Worm (Caenorhabditis elegans): ENCODE data around the gene M163.10.

Gene M163.10

ce11 chrX:14455419-14455818, 15.4 kb upstream of the M163.10 start, which contains the start of gene Y66C5A.1:
Gene Y66C5A.1, minus strand, starts transcription at chrX:14455519.
- TF ChIP-seq C17E4.6 (GFP tag; IDR thresholded peaks at IDR 0.05): no peak

ce11 chrX:14460412-14460811, 10.4 kb upstream of the M163.10 start, which contains the start of gene Y66C5A.2:
Gene Y66C5A.2, plus strand, starts transcription at chrX:14460712.
- TF ChIP-seq snpc-3.4 (tag; optimal IDR thresholded peaks at IDR 0.05): no peak
- no peak for TF ChIP-seq madf-10 (tag; optimal IDR thresholded peaks at IDR 0.05)
- TF ChIP-seq nhr-179 (tag; optimal IDR thresholded peaks at IDR 0.05): no peak
- no peak for TF ChIP-seq snpc-1.1 (tag; optimal IDR thresholded peaks at IDR 0.05; ENCODE audit: insufficient read depth)

- TF ChIP-seq ets-4 (GFP tag; optimal IDR thresholded peaks at IDR 0.05) (no peak), K11D2.4 (GFP tag; IDR thresholded peaks at IDR 0.05) (no peak), rpc-1 (optimal IDR thresholded peaks at IDR 0.05) (no peak), rpc-1 (tag; optimal IDR thresholded peaks at IDR 0.05) (no peak), efl-1 (GFP tag; optimal IDR thresholded peaks at IDR 0.05) (no peak)
Observed at ce11 chrX:14464513-14464912, 6.3 kb upstream of the M163.10 start, which contains the start of gene M163.7. Gene M163.7, plus strand, starts transcription at chrX:14464813.

- TF ChIP-seq Y53F4B.3 (GFP tag; IDR thresholded peaks at IDR 0.05) (no peak), ceh-79 (tag; optimal IDR thresholded peaks at IDR 0.05) (no peak), madf-6 (GFP tag; IDR thresholded peaks at IDR 0.05) (no peak), F57C9.4 (tag; optimal IDR thresholded peaks at IDR 0.05) (no peak), attf-6 (GFP tag; IDR thresholded peaks at IDR 0.05) (no peak), F57A8.1 (GFP tag; optimal IDR thresholded peaks at IDR 0.05) (no peak), F23B12.7 (tag; optimal IDR thresholded peaks at IDR 0.05; ENCODE audit: insufficient read depth) (no peak), nfya-1 (tag; optimal IDR thresholded peaks at IDR 0.05; ENCODE audit: borderline replicate concordance, insufficient read depth) (no peak), F39B2.1 (GFP tag; IDR thresholded peaks at IDR 0.05) (no peak), zfh-2 (GFP tag; conservative IDR thresholded peaks at IDR 0.05) (no peak), die-1 (tag; optimal IDR thresholded peaks at IDR 0.05) (no peak), bed-1 (GFP tag; IDR thresholded peaks at IDR 0.05) (no peak)
Observed at ce11 chrX:14465593-14465992, 5.2 kb upstream of the M163.10 start, which contains the start of gene M163.22. Gene M163.22, plus strand, starts transcription at chrX:14465893.

ce11 chrX:14466532-14466931, 4.3 kb upstream of the M163.10 start, which contains the start of gene M163.21:
Gene M163.21, plus strand, starts transcription at chrX:14466832.
- no peak for TF ChIP-seq Y53F4B.3 (GFP tag; IDR thresholded peaks at IDR 0.05)
- TF ChIP-seq bed-2 (GFP tag; IDR thresholded peaks at IDR 0.05): no peak
- TF ChIP-seq cebp-2 (GFP tag; IDR thresholded peaks at IDR 0.05): no peak
- no peak for TF ChIP-seq pbrm-1 (GFP tag; IDR thresholded peaks at IDR 0.05)
- TF ChIP-seq die-1 (tag; optimal IDR thresholded peaks at IDR 0.05): no peak
- TF ChIP-seq mxl-1 (tag; optimal IDR thresholded peaks at IDR 0.05): no peak
- no peak for TF ChIP-seq F22D6.2 (tag; optimal IDR thresholded peaks at IDR 0.05)
- TF ChIP-seq K11D2.4 (GFP tag; IDR thresholded peaks at IDR 0.05): no peak
- no peak for TF ChIP-seq ekl-4 (GFP tag; IDR thresholded peaks at IDR 0.05)
- no peak for TF ChIP-seq somi-1 (GFP tag; optimal IDR thresholded peaks at IDR 0.05)

- TF ChIP-seq nhr-120 (GFP tag; IDR thresholded peaks at IDR 0.05): no peak
- TF ChIP-seq C06A6.2 (GFP tag; conservative IDR thresholded peaks at IDR 0.05): no peak
- no peak for TF ChIP-seq ZK185.1 (tag; optimal IDR thresholded peaks at IDR 0.05; ENCODE audit: poor library complexity, severe bottlenecking)
- TF ChIP-seq ztf-25 (GFP tag; IDR thresholded peaks at IDR 0.05): no peak
- TF ChIP-seq chd-7 (tag; optimal IDR thresholded peaks at IDR 0.05): no peak
- no peak for TF ChIP-seq F52B5.7 (tag; optimal IDR thresholded peaks at IDR 0.05)
- TF ChIP-seq nhr-179 (tag; optimal IDR thresholded peaks at IDR 0.05): no peak
- TF ChIP-seq efl-1 (GFP tag; optimal IDR thresholded peaks at IDR 0.05): no peak
- no peak for TF ChIP-seq ztf-3 (GFP tag; optimal IDR thresholded peaks at IDR 0.05)
- no peak for TF ChIP-seq F49E8.2 (tag; optimal IDR thresholded peaks at IDR 0.05; ENCODE audit: insufficient read depth)
- no peak for TF ChIP-seq F10E7.11 (tag; optimal IDR thresholded peaks at IDR 0.05)
- no peak for TF ChIP-seq ztf-22 (GFP tag; optimal IDR thresholded peaks at IDR 0.05)
- no peak for TF ChIP-seq zim-3 (tag; optimal IDR thresholded peaks at IDR 0.05)
- TF ChIP-seq hrde-1 (tag; optimal IDR thresholded peaks at IDR 0.05; ENCODE audit: borderline replicate concordance): no peak
- TF ChIP-seq C17E4.6 (GFP tag; IDR thresholded peaks at IDR 0.05): no peak
Observed at ce11 chrX:14469284-14469683, 1.5 kb upstream of the M163.10 start, which contains the start of gene M163.9. Gene M163.9, plus strand, starts transcription at chrX:14469584.

Data from whole organism, young adult.